Worm (Caenorhabditis elegans) whole organism, young adult: Measurements from ENCODE around the gene ogdh-1.

ENCODE experiments used
- B0035.1 ChIP-seq: sonication (generic microtip); optimal IDR thresholded peaks from 2 replicates; lab custom pipeline; 2016; ENCODE audit warnings: missing genetic modification characterization, mild to moderate bottlenecking, missing compliant biosample characterization, missing genotype, missing genetic modification reagents
- B0336.3 ChIP-seq: fragments of 200-800 bp; sonication (Bioruptor generic); IDR thresholded peaks from 2 replicates; pipeline ENCODE4 v1.3.6; 2022; ENCODE audit warnings: missing genetic modification characterization, missing compliant biosample characterization
- C17E4.6 ChIP-seq: fragments of 200-800 bp; sonication (Bioruptor generic); IDR thresholded peaks from 2 replicates; pipeline ENCODE4 v1.3.6; 2022; ENCODE audit warnings: missing genetic modification reagents, missing genetic modification characterization, missing compliant biosample characterization
- F10E7.11 ChIP-seq: sonication (generic microtip); optimal IDR thresholded peaks from 2 replicates; lab custom pipeline; 2017; ENCODE audit warnings: mild to moderate bottlenecking, missing genetic modification characterization, moderate library complexity, missing compliant biosample characterization
- F49E8.2 ChIP-seq: sonication (generic microtip); optimal IDR thresholded peaks from 3 replicates; lab custom pipeline; 2017; ENCODE audit warnings: missing genetic modification characterization, mild to moderate bottlenecking, missing compliant biosample characterization, antibody characterized with exemption, moderate library complexity; ENCODE audit not compliant: insufficient read depth
- K12H6.12 ChIP-seq: fragments of 200-800 bp; sonication (Bioruptor generic); optimal IDR thresholded peaks from 2 replicates; lab custom pipeline; 2018; ENCODE audit warnings: mild to moderate bottlenecking, missing genetic modification characterization, missing compliant biosample characterization
- Y53G8AR.9 ChIP-seq: fragments of 200-800 bp; sonication (Bioruptor generic); conservative IDR thresholded peaks from 2 replicates; pipeline ENCODE4 v1.3.6; 2022; ENCODE audit warnings: missing genetic modification reagents, missing genetic modification characterization, missing compliant biosample characterization
- Y67H2A.10 ChIP-seq: fragments of 200-800 bp; sonication (Bioruptor generic); conservative IDR thresholded peaks from 2 replicates; pipeline ENCODE4 v1.3.6; 2022; ENCODE audit warnings: missing genetic modification reagents, missing genetic modification characterization, missing compliant biosample characterization
- ZK185.1 ChIP-seq: sonication (generic microtip); optimal IDR thresholded peaks from 2 replicates; lab custom pipeline; 2016; ENCODE audit warnings: mild to moderate bottlenecking, missing genetic modification characterization, missing compliant biosample characterization; ENCODE audit not compliant: poor library complexity, severe bottlenecking
- aptf-2 ChIP-seq: fragments of 200-800 bp; sonication (Bioruptor generic); conservative IDR thresholded peaks from 2 replicates; pipeline ENCODE4 v1.3.6; 2022; ENCODE audit warnings: missing genetic modification reagents, missing genetic modification characterization, missing compliant biosample characterization
- aptf-3 ChIP-seq: fragments of 200-800 bp; sonication (Bioruptor generic); IDR thresholded peaks from 2 replicates; pipeline ENCODE4 v1.3.6; 2022; ENCODE audit warnings: missing genetic modification characterization, missing compliant biosample characterization
- atf-7 ChIP-seq: sonication (generic microtip); optimal IDR thresholded peaks from 2 replicates; lab custom pipeline; 2017; ENCODE audit warnings: mild to moderate bottlenecking, missing genetic modification characterization, missing compliant biosample characterization
- attf-3 ChIP-seq: fragments of 200-800 bp; sonication (Bioruptor generic); conservative IDR thresholded peaks from 2 replicates; pipeline ENCODE4 v1.3.6; 2022; ENCODE audit warnings: missing genetic modification reagents, missing genetic modification characterization, missing compliant biosample characterization
- attf-6 ChIP-seq: fragments of 200-800 bp; sonication (Bioruptor generic); IDR thresholded peaks from 2 replicates; pipeline ENCODE4 v1.3.6; 2022; ENCODE audit warnings: missing genetic modification reagents, missing genetic modification characterization, missing compliant biosample characterization
- cebp-1 ChIP-seq, 2 experiments: fragments of 200-800 bp in 1 of 2; sonication (Bioruptor generic) in 1 of 2; sonication (generic microtip) in 1 of 2; IDR thresholded peaks in 1 of 2; optimal IDR thresholded peaks in 1 of 2; 2 replicates each; pipeline versions ENCODE4 v1.3.6 to Lab custom; 2017 to 2022; ENCODE audit warnings: missing compliant biosample characterization in 2 of 2, missing genetic modification characterization in 2 of 2, mild to moderate bottlenecking in 1 of 2, missing genetic modification reagents in 1 of 2, moderate library complexity in 1 of 2
- cebp-2 ChIP-seq: fragments of 200-800 bp; sonication (Bioruptor generic); IDR thresholded peaks from 2 replicates; pipeline ENCODE4 v1.3.6; 2022; ENCODE audit warnings: missing genetic modification characterization, missing compliant biosample characterization
- ceh-40 ChIP-seq: fragments of 200-800 bp; sonication (Bioruptor generic); IDR thresholded peaks from 2 replicates; pipeline ENCODE4 v1.3.6; 2022; ENCODE audit warnings: missing genetic modification characterization, missing compliant biosample characterization
- die-1 ChIP-seq: sonication (generic microtip); optimal IDR thresholded peaks from 2 replicates; lab custom pipeline; 2016; ENCODE audit warnings: missing genotype, mild to moderate bottlenecking, missing genetic modification characterization, missing compliant biosample characterization
- efl-1 ChIP-seq: fragments of 150-350 bp; optimal IDR thresholded peaks from 2 replicates; lab custom pipeline; 2014; ENCODE audit warnings: missing biosample characterization, missing genetic modification reagents, missing genetic modification characterization
- ekl-4 ChIP-seq: fragments of 200-800 bp; sonication (Bioruptor generic); IDR thresholded peaks from 2 replicates; pipeline ENCODE4 v1.3.6; 2022; ENCODE audit warnings: missing genetic modification reagents, missing genetic modification characterization, missing compliant biosample characterization
- ets-4 ChIP-seq: fragments of 200-800 bp; sonication (Bioruptor generic); optimal IDR thresholded peaks from 2 replicates; lab custom pipeline; 2018; ENCODE audit warnings: mild to moderate bottlenecking, missing genetic modification characterization, missing compliant biosample characterization
- gei-17 ChIP-seq: fragments of 200-800 bp; sonication (Bioruptor generic); optimal IDR thresholded peaks from 2 replicates; lab custom pipeline; 2018; ENCODE audit warnings: mild to moderate bottlenecking, missing genetic modification characterization, missing compliant biosample characterization
- hlh-12 ChIP-seq: sonication (generic microtip); optimal IDR thresholded peaks from 2 replicates; lab custom pipeline; 2016; ENCODE audit warnings: missing genetic modification characterization, missing compliant biosample characterization
- hmg-1.2 ChIP-seq: fragments of 200-800 bp; sonication (Bioruptor generic); IDR thresholded peaks from 2 replicates; pipeline ENCODE4 v1.3.6; 2022; ENCODE audit warnings: missing genetic modification reagents, missing genetic modification characterization, missing compliant biosample characterization
- hmg-20 ChIP-seq: fragments of 200-800 bp; sonication (Bioruptor generic); IDR thresholded peaks from 2 replicates; pipeline ENCODE4 v1.3.6; 2022; ENCODE audit warnings: missing genetic modification reagents, missing genetic modification characterization, missing compliant biosample characterization
- lag-1 ChIP-seq: fragments of 200-800 bp; sonication (Bioruptor generic); IDR thresholded peaks from 2 replicates; pipeline ENCODE4 v1.3.6; 2022; ENCODE audit warnings: missing genetic modification reagents, missing genetic modification characterization, missing compliant biosample characterization
- let-526 ChIP-seq: fragments of 200-800 bp; sonication (Bioruptor generic); IDR thresholded peaks from 2 replicates; pipeline ENCODE4 v1.3.6; 2022; ENCODE audit warnings: missing genetic modification reagents, missing genetic modification characterization, missing compliant biosample characterization
- lin-40 ChIP-seq: sonication (generic microtip); optimal IDR thresholded peaks from 2 replicates; lab custom pipeline; 2016; ENCODE audit warnings: missing genetic modification characterization, mild to moderate bottlenecking, missing compliant biosample characterization, missing genotype, missing genetic modification reagents
- madf-10 ChIP-seq: sonication (generic microtip); optimal IDR thresholded peaks from 2 replicates; lab custom pipeline; 2016; ENCODE audit warnings: mild to moderate bottlenecking, missing genetic modification characterization, missing compliant biosample characterization
- madf-3 ChIP-seq: fragments of 200-800 bp; sonication (Bioruptor generic); IDR thresholded peaks from 2 replicates; pipeline ENCODE4 v1.3.6; 2022; ENCODE audit warnings: missing genetic modification reagents, missing genetic modification characterization, missing compliant biosample characterization
- madf-6 ChIP-seq: fragments of 200-800 bp; sonication (Bioruptor generic); IDR thresholded peaks from 2 replicates; pipeline ENCODE4 v1.3.6; 2022; ENCODE audit warnings: missing genetic modification reagents, missing genetic modification characterization, missing compliant biosample characterization
- mes-4 ChIP-seq: sonication (generic microtip); optimal IDR thresholded peaks from 2 replicates; lab custom pipeline; 2016; ENCODE audit warnings: missing genotype, missing genetic modification characterization, missing compliant biosample characterization
- nfya-2 ChIP-seq: fragments of 200-800 bp; sonication (Bioruptor generic); IDR thresholded peaks from 2 replicates; pipeline ENCODE4 v1.3.6; 2022; ENCODE audit warnings: missing genetic modification reagents, missing genetic modification characterization, missing compliant biosample characterization
- pbrm-1 ChIP-seq: fragments of 200-800 bp; sonication (Bioruptor generic); IDR thresholded peaks from 2 replicates; pipeline ENCODE4 v1.3.6; 2022; ENCODE audit warnings: missing genetic modification reagents, missing genetic modification characterization, missing compliant biosample characterization
- rcor-1 ChIP-seq: fragments of 200-800 bp; sonication (Bioruptor generic); IDR thresholded peaks from 2 replicates; pipeline ENCODE4 v1.3.6; 2022; ENCODE audit warnings: missing genetic modification reagents, missing genetic modification characterization, missing compliant biosample characterization
- rec-8 ChIP-seq, 2 experiments: sonication (generic microtip); optimal IDR thresholded peaks; 2 replicates each; lab custom pipeline; 2016; ENCODE audit warnings: mild to moderate bottlenecking in 2 of 2, missing genetic modification characterization in 2 of 2, missing genetic modification reagents in 2 of 2, missing genotype in 2 of 2, missing biosample characterization in 1 of 2, missing compliant biosample characterization in 1 of 2, moderate library complexity in 1 of 2
- snpc-1.1 ChIP-seq: sonication (generic microtip); optimal IDR thresholded peaks from 2 replicates; lab custom pipeline; 2017; ENCODE audit warnings: missing genetic modification characterization, mild to moderate bottlenecking, missing compliant biosample characterization, antibody characterized with exemption, moderate library complexity, missing genotype, missing genetic modification reagents; ENCODE audit not compliant: insufficient read depth
- snpc-1.3 ChIP-seq: sonication (generic microtip); optimal IDR thresholded peaks from 2 replicates; lab custom pipeline; 2017; ENCODE audit warnings: missing genetic modification characterization, mild to moderate bottlenecking, missing compliant biosample characterization, antibody characterized with exemption, moderate library complexity, missing genotype, missing genetic modification reagents; ENCODE audit not compliant: insufficient read depth
- snpc-4 ChIP-seq, 5 experiments: fragments of 150-350 bp in 1 of 5; sonication (generic microtip) in 4 of 5; optimal IDR thresholded peaks; 2 replicates each; lab custom pipeline; 2014 to 2018; ENCODE audit warnings: missing genetic modification characterization in 5 of 5, missing biosample characterization in 3 of 5, antibody characterized with exemption in 2 of 5, mild to moderate bottlenecking in 2 of 5, missing compliant biosample characterization in 2 of 5, missing genotype in 2 of 5, moderate library complexity in 2 of 5, missing genetic modification reagents in 1 of 5
- tbp1 ChIP-seq: fragments of 200-800 bp; sonication (Bioruptor generic); optimal IDR thresholded peaks from 2 replicates; lab custom pipeline; 2018; ENCODE audit warnings: mild to moderate bottlenecking, missing genetic modification characterization, missing compliant biosample characterization
- unc-62 ChIP-seq: fragments of 150-350 bp; optimal IDR thresholded peaks from 2 replicates; lab custom pipeline; 2014; ENCODE audit warnings: missing biosample characterization, missing genetic modification reagents, missing genetic modification characterization
- zfh-2 ChIP-seq: fragments of 200-800 bp; sonication (Bioruptor generic); conservative IDR thresholded peaks from 2 replicates; pipeline ENCODE4 v1.3.6; 2022; ENCODE audit warnings: missing genetic modification reagents, missing genetic modification characterization, missing compliant biosample characterization
- ztf-22 ChIP-seq: fragments of 200-800 bp; sonication (Bioruptor generic); optimal IDR thresholded peaks from 2 replicates; lab custom pipeline; 2018; ENCODE audit warnings: mild to moderate bottlenecking, missing genetic modification characterization, moderate library complexity, missing compliant biosample characterization
- ztf-28 ChIP-seq: fragments of 200-800 bp; sonication (Bioruptor generic); IDR thresholded peaks from 2 replicates; pipeline ENCODE4 v1.3.6; 2022; ENCODE audit warnings: missing genetic modification reagents, missing genetic modification characterization, missing compliant biosample characterization

ogdh-1 gene

DNA sequence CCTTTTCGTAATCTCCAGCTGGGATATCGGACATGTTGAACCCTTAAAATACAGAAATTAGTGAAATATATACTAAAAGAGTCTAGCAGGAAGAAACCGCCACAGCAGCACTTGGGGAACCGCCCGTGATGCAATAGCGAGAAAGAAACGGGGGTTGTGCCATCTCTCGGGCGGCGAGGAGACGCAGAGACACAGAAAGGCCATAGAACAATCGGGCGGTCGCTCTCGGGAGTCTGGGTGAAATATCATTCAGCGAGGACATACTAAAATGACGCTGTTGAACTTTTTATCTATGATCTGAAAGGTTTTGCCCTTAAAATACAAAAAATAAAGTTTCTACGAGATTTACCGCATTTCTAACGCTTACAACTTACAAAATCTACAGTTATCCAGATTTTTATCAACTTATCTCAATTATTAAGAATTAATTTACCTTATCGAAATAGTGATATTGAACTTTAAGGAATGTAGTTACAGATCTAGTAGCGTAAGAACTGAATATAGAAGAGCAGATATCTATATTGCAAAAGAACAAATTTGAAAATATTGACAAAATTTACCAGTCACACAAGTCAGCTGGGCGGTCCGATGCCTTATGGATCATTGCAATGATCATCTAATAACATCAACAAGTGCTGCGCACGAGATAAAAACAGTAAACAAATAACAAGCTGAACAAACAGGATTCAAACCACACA is 44.7 kb upstream of the ogdh-1 start, which contains the start of gene cyc-2.1 (continued):
- TF ChIP-seq ZK185.1 (tag; lab: Kevin White, UChicago) (peak; percentile 49), cebp-2 (GFP tag; lab: Robert Waterston, UW) (0 out of 2 replicates have a peak, but pooled peaks have one; percentile 44), cebp-1 (GFP tag; IDR thresholded peaks at IDR 0.05; lab: Robert Waterston, UW) (0 out of 2 replicates have a peak, but pooled peaks have one; percentile 35), cebp-1 (tag; optimal IDR thresholded peaks at IDR 0.05; lab: Kevin White, UChicago) (peak; percentile 82), ets-4 (GFP tag; lab: Kevin White, UChicago) (no peak), atf-7 (peak; percentile 67), aptf-2 (GFP tag; lab: Robert Waterston, UW) (no peak), die-1 (tag; lab: Kevin White, UChicago) (no peak), B0336.3 (peak; percentile 88), zfh-2 (GFP tag; lab: Robert Waterston, UW) (peak; percentile 93), madf-3 (GFP tag; lab: Robert Waterston, UW) (peak; percentile 79), let-526 (GFP tag; lab: Robert Waterston, UW) (no peak), ekl-4 (peak; percentile 79; the same call in 1 of the 2 replicates), rcor-1 (GFP tag; lab: Robert Waterston, UW) (peak; percentile 61; the same call in 1 of the 2 replicates), C17E4.6 (GFP tag; lab: Robert Waterston, UW) (0 out of 2 replicates have a peak, but pooled peaks have one; percentile 13), nfya-2 (GFP tag; lab: Robert Waterston, UW) (0 out of 2 replicates have a peak, but pooled peaks have one; percentile 19), lag-1 (GFP tag; lab: Robert Waterston, UW) (no peak), ztf-22 (GFP tag; lab: Kevin White, UChicago) (no peak), snpc-4 (GFP tag; optimal IDR thresholded peaks at IDR 0.05; lab: Kevin White, UChicago) (peak; percentile 30), snpc-4 (tag; optimal IDR thresholded peaks at IDR 0.05; lab: Kevin White, UChicago) (peak in 3 of 4 experiments; percentile 43 to 73 (median 59)), madf-6 (peak; percentile 81), mes-4 (tag; lab: Kevin White, UChicago) (peak; percentile 6), hlh-12 (tag; lab: Kevin White, UChicago) (no peak), attf-3 (no peak), ztf-28 (GFP tag; lab: Robert Waterston, UW) (no peak), snpc-1.1 (tag; lab: Kevin White, UChicago) (peak; percentile 62), ceh-40 (GFP tag; lab: Robert Waterston, UW) (peak; percentile 49; the same call in 1 of the 2 replicates), attf-6 (peak; percentile 84), pbrm-1 (GFP tag; lab: Robert Waterston, UW) (peak; percentile 52), tbp1 (peak; percentile 59), aptf-3 (GFP tag; lab: Robert Waterston, UW) (peak; percentile 76; the same call in 1 of the 2 replicates), B0035.1 (no peak), hmg-20 (no peak), Y53G8AR.9 (peak; percentile 82), K12H6.12 (tag; lab: Kevin White, UChicago) (peak; percentile 45), madf-10 (tag; lab: Kevin White, UChicago) (no peak), F10E7.11 (tag; lab: Kevin White, UChicago) (no peak), efl-1 (peak; percentile 5), lin-40 (peak; percentile 47), gei-17 (no peak), snpc-1.3 (peak; percentile 36), hmg-1.2 (peak; percentile 69), F49E8.2 (tag; lab: Kevin White, UChicago) (peak; percentile 90), Y67H2A.10 (GFP tag; lab: Robert Waterston, UW) (no peak), unc-62 (GFP tag; lab: Kevin White, UChicago) (no peak), rec-8 (tag; optimal IDR thresholded peaks at IDR 0.05; lab: Kevin White, UChicago) (no peak)
